Fruit fly (Drosophila melanogaster) whole organism, wandering third instar larva: ENCODE data around the gene tutl.

Experiments used
- Abd-B ChIP-seq: fragments of >200 bp; optimal IDR thresholded peaks from 2 replicates; lab custom pipeline; 2017; ENCODE audit warnings: missing biosample characterization, missing genetic modification characterization
- CG32264 ChIP-seq: fragments of 200-800 bp; sonication (Bioruptor generic); optimal IDR thresholded peaks from 2 replicates; lab custom pipeline; 2016; ENCODE audit warnings: missing biosample characterization, missing genetic modification characterization
- Dfd ChIP-seq: fragments of >200 bp; optimal IDR thresholded peaks from 2 replicates; lab custom pipeline; 2017; ENCODE audit warnings: missing biosample characterization, missing genetic modification characterization
- GATAd ChIP-seq: sonication (Bioruptor generic); optimal IDR thresholded peaks from 2 replicates; lab custom pipeline; 2016; ENCODE audit warnings: missing biosample characterization, missing genetic modification characterization
- Hr83 ChIP-seq: fragments of 200-300 bp; sonication (Bioruptor generic); optimal IDR thresholded peaks from 2 replicates; lab custom pipeline; 2016; ENCODE audit warnings: missing biosample characterization, mild to moderate bottlenecking, missing genetic modification characterization, moderate library complexity; ENCODE audit not compliant: poor library complexity, severe bottlenecking
- Mio ChIP-seq: sonication (Bioruptor generic); optimal IDR thresholded peaks from 2 replicates; lab custom pipeline; 2016; ENCODE audit warnings: missing biosample characterization, missing genetic modification characterization
- Myc ChIP-seq: fragments of >200 bp; optimal IDR thresholded peaks from 2 replicates; lab custom pipeline; 2017
- OdsH ChIP-seq: fragments of 200-800 bp; sonication (Bioruptor generic); optimal IDR thresholded peaks from 2 replicates; lab custom pipeline; 2016; ENCODE audit warnings: missing biosample characterization, mild to moderate bottlenecking, missing genetic modification characterization
- Rel ChIP-seq, 2 experiments: fragments of 200-800 bp; sonication (Bioruptor generic) in 1 of 2; optimal IDR thresholded peaks; 2 replicates in 1 of 2; 3 replicates in 1 of 2; lab custom pipeline; 2016 to 2019; ENCODE audit warnings: mild to moderate bottlenecking in 2 of 2, missing biosample characterization in 2 of 2, missing genetic modification characterization in 2 of 2, moderate library complexity in 1 of 2
- foxo ChIP-seq, 2 experiments: fragments of 200-800 bp; sonication (Bioruptor generic); optimal IDR thresholded peaks; 2 replicates in 1 of 2; 3 replicates in 1 of 2; lab custom pipeline; 2016 to 2017; ENCODE audit warnings: missing biosample characterization in 2 of 2, missing genetic modification characterization in 2 of 2
- h ChIP-seq: fragments of 200-800 bp; sonication (Bioruptor generic); optimal IDR thresholded peaks from 3 replicates; lab custom pipeline; 2016; ENCODE audit warnings: missing biosample characterization, mild to moderate bottlenecking, missing genetic modification characterization
- jim ChIP-seq: fragments of 175-275, 200-325 bp; sonication (Bioruptor generic); optimal IDR thresholded peaks from 2 replicates; lab custom pipeline; 2016; ENCODE audit warnings: missing biosample characterization, mild to moderate bottlenecking, missing genetic modification characterization
- pan ChIP-seq: fragments of >200 bp; optimal IDR thresholded peaks from 2 replicates; lab custom pipeline; 2017
- psq ChIP-seq: fragments of 200-800 bp; sonication (Bioruptor generic); optimal IDR thresholded peaks from 3 replicates; lab custom pipeline; 2017; ENCODE audit warnings: missing biosample characterization, mild to moderate bottlenecking, missing genetic modification characterization, moderate library complexity

DNA sequence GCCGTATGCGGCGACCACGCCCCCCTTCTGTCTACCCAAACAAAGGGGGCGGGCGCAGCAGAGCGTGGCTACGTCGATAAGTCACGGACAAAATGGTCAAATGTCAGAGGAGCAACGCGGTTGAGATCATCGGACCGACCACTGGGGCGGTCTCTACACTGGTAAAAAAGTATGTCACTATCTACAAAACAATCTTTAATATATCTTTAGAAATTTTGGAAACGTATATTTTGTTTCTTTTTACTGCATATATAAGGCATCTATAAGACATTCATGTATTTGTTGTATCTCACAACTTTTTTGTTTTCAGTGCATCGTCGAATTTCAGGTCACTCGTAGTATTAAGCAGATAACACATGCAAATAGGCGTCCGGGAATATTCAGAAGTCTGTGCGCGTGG is 41.4 kb upstream of the tutl start:
- TF ChIP-seq Myc (lab: Kevin White, UChicago) (no peak), Hr83 (GFP tag; lab: Kevin White, UChicago) (no peak), GATAd (GFP tag; lab: Kevin White, UChicago) (no peak), Rel (GFP tag; optimal IDR thresholded peaks at IDR 0.05; lab: Kevin White, UChicago) (no peak), Rel (tag; optimal IDR thresholded peaks at IDR 0.05; lab: Kevin White, UChicago) (no peak), h (GFP tag; lab: Kevin White, UChicago) (no peak), Abd-B (no peak), OdsH (GFP tag; lab: Kevin White, UChicago) (no peak), psq (no peak), CG32264 (no peak), foxo (GFP tag; optimal IDR thresholded peaks at IDR 0.05; lab: Kevin White, UChicago) (no peak), Dfd (GFP tag; lab: Kevin White, UChicago) (no peak), Mio (GFP tag; lab: Kevin White, UChicago) (no peak), pan (lab: Kevin White, UChicago) (no peak), jim (no peak)
